Fruit fly (Drosophila melanogaster) whole organism, embryonic: Measurements from ENCODE around the gene CG9263.

ENCODE experiments used
- Antp ChIP-seq: fragments of 200-800 bp; sonication (Bioruptor generic); optimal IDR thresholded peaks from 3 replicates; lab custom pipeline; 2016; ENCODE audit warnings: missing biosample characterization, missing genetic modification characterization
- Asciz ChIP-seq: fragments of 200-800 bp; sonication (Bioruptor generic); optimal IDR thresholded peaks from 2 replicates; lab custom pipeline; 2017; ENCODE audit warnings: missing biosample characterization, mild to moderate bottlenecking, missing genetic modification characterization, missing genetic modification reagents
- BtbVII ChIP-seq: fragments of 200-800 bp; sonication (Bioruptor generic); optimal IDR thresholded peaks from 3 replicates; lab custom pipeline; 2017; ENCODE audit warnings: missing biosample characterization, mild to moderate bottlenecking, missing genetic modification characterization
- C15 ChIP-seq: fragments of 200-800 bp; sonication (Bioruptor generic); IDR thresholded peaks from 3 replicates; pipeline ENCODE4 v1.3.6; 2022; ENCODE audit warnings: missing biosample characterization, missing genetic modification characterization
- CG10462 ChIP-seq: fragments of 200-800 bp; sonication (Bioruptor generic); optimal IDR thresholded peaks from 2 replicates; lab custom pipeline; 2016; ENCODE audit warnings: missing biosample characterization, missing genetic modification characterization
- CG10543 ChIP-seq: fragments of 200-800 bp; sonication (Bioruptor generic); optimal IDR thresholded peaks from 3 replicates; lab custom pipeline; 2017; ENCODE audit warnings: missing biosample characterization, mild to moderate bottlenecking, missing genetic modification characterization, moderate library complexity
- CG10565 ChIP-seq: fragments of 200-800 bp; sonication (Bioruptor generic); optimal IDR thresholded peaks from 3 replicates; lab custom pipeline; 2016; ENCODE audit warnings: missing biosample characterization, mild to moderate bottlenecking, missing genetic modification characterization
- CG11247 ChIP-seq: fragments of 200-800 bp; sonication (Bioruptor generic); IDR thresholded peaks from 2 replicates; pipeline ENCODE4 v1.3.6; 2022; ENCODE audit warnings: missing biosample characterization, missing genetic modification characterization
- CG13287 ChIP-seq: fragments of 200-800 bp; sonication (Bioruptor generic); IDR thresholded peaks from 2 replicates; pipeline ENCODE4 v1.3.6; 2022; ENCODE audit warnings: missing biosample characterization, missing genetic modification characterization; ENCODE audit not compliant: partially characterized antibody
- CG14667 ChIP-seq: fragments of 200-800 bp; sonication (Bioruptor generic); IDR thresholded peaks from 2 replicates; pipeline ENCODE4 v1.3.6; 2022; ENCODE audit warnings: missing biosample characterization, missing genetic modification characterization
- CG15011 ChIP-seq: fragments of 200-800 bp; sonication (Bioruptor generic); optimal IDR thresholded peaks from 3 replicates; lab custom pipeline; 2018; ENCODE audit warnings: missing biosample characterization, mild to moderate bottlenecking, missing genetic modification characterization
- CG15479 ChIP-seq: fragments of 200-800 bp; sonication (Bioruptor generic); optimal IDR thresholded peaks from 3 replicates; lab custom pipeline; 2019; ENCODE audit warnings: missing biosample characterization, mild to moderate bottlenecking, missing genetic modification characterization, moderate library complexity
- CG17186 ChIP-seq: fragments of 200-800 bp; sonication (Bioruptor generic); optimal IDR thresholded peaks from 3 replicates; lab custom pipeline; 2017; ENCODE audit warnings: missing biosample characterization, missing genetic modification reagents, missing genetic modification characterization
- CG17802 ChIP-seq: fragments of 200-800 bp; sonication (Bioruptor generic); optimal IDR thresholded peaks from 2 replicates; lab custom pipeline; 2018; ENCODE audit warnings: missing biosample characterization, mild to moderate bottlenecking, missing genetic modification characterization, moderate library complexity
- CG18011 ChIP-seq: fragments of 200-800 bp; sonication (Bioruptor generic); optimal IDR thresholded peaks from 2 replicates; lab custom pipeline; 2017; ENCODE audit warnings: missing biosample characterization, missing genetic modification characterization, mild to moderate bottlenecking, moderate library complexity, missing genotype
- CG2202 ChIP-seq: fragments of 200-800 bp; sonication (Bioruptor generic); optimal IDR thresholded peaks from 2 replicates; lab custom pipeline; 2018; ENCODE audit warnings: missing biosample characterization, mild to moderate bottlenecking, missing genetic modification characterization
- CG2875 ChIP-seq: fragments of 200-800 bp; sonication (Bioruptor generic); optimal IDR thresholded peaks from 2 replicates; lab custom pipeline; 2017; ENCODE audit warnings: missing biosample characterization, mild to moderate bottlenecking, missing genetic modification characterization, missing genetic modification reagents
- CG30020 ChIP-seq: fragments of 200-800 bp; optimal IDR thresholded peaks from 2 replicates; lab custom pipeline; 2019; ENCODE audit warnings: missing biosample characterization, mild to moderate bottlenecking, missing genetic modification characterization, moderate library complexity
- CG30403 ChIP-seq: fragments of 200-800 bp; sonication (Bioruptor generic); optimal IDR thresholded peaks from 3 replicates; lab custom pipeline; 2016; ENCODE audit warnings: missing biosample characterization, missing genetic modification characterization
- CG31441 ChIP-seq: fragments of 200-800 bp; sonication (Bioruptor generic); IDR thresholded peaks from 2 replicates; pipeline ENCODE4 v1.3.6; 2022; ENCODE audit warnings: missing biosample characterization, missing genetic modification characterization
- CG34224 ChIP-seq: fragments of 200-800 bp; sonication (Bioruptor generic); IDR thresholded peaks from 3 replicates; pipeline ENCODE4 v1.3.6; 2022; ENCODE audit warnings: missing biosample characterization, missing genetic modification characterization; ENCODE audit not compliant: partially characterized antibody
- CG6175 ChIP-seq: fragments of 200-800 bp; sonication (Bioruptor generic); IDR thresholded peaks from 3 replicates; pipeline ENCODE4 v1.3.6; 2022; ENCODE audit warnings: missing biosample characterization, missing genetic modification characterization
- CG7745 ChIP-seq: fragments of 200-800 bp; sonication (Bioruptor generic); optimal IDR thresholded peaks from 2 replicates; lab custom pipeline; 2018; ENCODE audit warnings: missing biosample characterization, mild to moderate bottlenecking, missing genetic modification characterization, moderate library complexity
- CG8281 ChIP-seq: fragments of 200-800 bp; sonication (Bioruptor generic); optimal IDR thresholded peaks from 2 replicates; lab custom pipeline; 2018; ENCODE audit warnings: missing biosample characterization, mild to moderate bottlenecking, missing genetic modification characterization, moderate library complexity
- CG9215 ChIP-seq: fragments of 200-800 bp; sonication (Bioruptor generic); IDR thresholded peaks from 2 replicates; pipeline ENCODE4 v1.3.6; 2022; ENCODE audit warnings: missing biosample characterization, missing genetic modification characterization
- CG9876 ChIP-seq: fragments of 200-800 bp; sonication (Bioruptor generic); optimal IDR thresholded peaks from 2 replicates; lab custom pipeline; 2016; ENCODE audit warnings: missing biosample characterization, missing genetic modification characterization
- Doc2 ChIP-seq: fragments of 200-800 bp; sonication (Bioruptor generic); IDR thresholded peaks from 2 replicates; pipeline ENCODE4 v1.3.6; 2022; ENCODE audit warnings: missing biosample characterization, missing genetic modification characterization
- Dref ChIP-seq: fragments of 200-800 bp; sonication (Bioruptor generic); IDR thresholded peaks from 2 replicates; pipeline ENCODE4 v1.3.6; 2022; ENCODE audit warnings: missing biosample characterization, missing genetic modification characterization
- Hand ChIP-seq: fragments of 200-800 bp; sonication (Bioruptor generic); optimal IDR thresholded peaks from 2 replicates; lab custom pipeline; 2017; ENCODE audit warnings: mild to moderate bottlenecking, missing biosample characterization, missing genetic modification reagents, missing genetic modification characterization
- Hmr ChIP-seq: fragments of 200-800 bp; sonication (Bioruptor generic); optimal IDR thresholded peaks from 3 replicates; lab custom pipeline; 2017; ENCODE audit warnings: mild to moderate bottlenecking, missing biosample characterization, missing genetic modification reagents, missing genetic modification characterization
- Jarid2 ChIP-seq: fragments of 200-800 bp; sonication (Bioruptor generic); optimal IDR thresholded peaks from 3 replicates; lab custom pipeline; 2017; ENCODE audit warnings: mild to moderate bottlenecking, missing biosample characterization, missing genetic modification reagents, missing genetic modification characterization
- MESR4 ChIP-seq: fragments of 200-800 bp; sonication (Bioruptor generic); optimal IDR thresholded peaks from 2 replicates; lab custom pipeline; 2018; ENCODE audit warnings: missing biosample characterization, mild to moderate bottlenecking, missing genetic modification characterization, moderate library complexity
- Ravus ChIP-seq: fragments of 200-800 bp; sonication (Bioruptor generic); IDR thresholded peaks from 2 replicates; pipeline ENCODE4 v1.3.6; 2022; ENCODE audit warnings: missing biosample characterization, missing genetic modification characterization
- Six4 ChIP-seq: fragments of 200-800 bp; sonication (Bioruptor generic); optimal IDR thresholded peaks from 2 replicates; lab custom pipeline; 2016; ENCODE audit warnings: missing biosample characterization, missing genetic modification characterization
- Spps ChIP-seq: fragments of 200-800 bp; sonication (Bioruptor generic); optimal IDR thresholded peaks from 2 replicates; lab custom pipeline; 2018; ENCODE audit warnings: missing biosample characterization, mild to moderate bottlenecking, missing genetic modification characterization
- Vsx1 ChIP-seq: fragments of 200-800 bp; sonication (Bioruptor generic); optimal IDR thresholded peaks from 2 replicates; lab custom pipeline; 2017; ENCODE audit warnings: missing biosample characterization, mild to moderate bottlenecking, missing genetic modification characterization, missing genetic modification reagents
- ap ChIP-seq: fragments of 200-800 bp; sonication (Bioruptor generic); IDR thresholded peaks from 2 replicates; pipeline ENCODE4 v1.3.6; 2022; ENCODE audit warnings: missing biosample characterization, missing genetic modification characterization
- chif ChIP-seq, 2 experiments: fragments of 200-800 bp; sonication (Bioruptor generic); optimal IDR thresholded peaks; 3 replicates each; lab custom pipeline; 2016; ENCODE audit warnings: missing biosample characterization in 2 of 2, missing genetic modification characterization in 2 of 2
- ci ChIP-seq: fragments of 200-800 bp; sonication (Bioruptor generic); IDR thresholded peaks from 3 replicates; pipeline ENCODE4 v1.3.6; 2022; ENCODE audit warnings: missing biosample characterization, missing genetic modification characterization
- dan ChIP-seq: fragments of 200-800 bp; sonication (Bioruptor generic); IDR thresholded peaks from 2 replicates; pipeline ENCODE4 v1.3.6; 2022; ENCODE audit warnings: missing biosample characterization, missing genetic modification characterization
- ftz-f1 ChIP-seq: fragments of 200-800 bp; sonication (Bioruptor generic); optimal IDR thresholded peaks from 2 replicates; lab custom pipeline; 2016; ENCODE audit warnings: missing biosample characterization, missing genetic modification characterization
- ind ChIP-seq: fragments of 200-800 bp; sonication (Bioruptor generic); optimal IDR thresholded peaks from 3 replicates; lab custom pipeline; 2016; ENCODE audit warnings: missing biosample characterization, missing genetic modification characterization
- lbe ChIP-seq: fragments of 200-800 bp; sonication (Bioruptor generic); optimal IDR thresholded peaks from 2 replicates; lab custom pipeline; 2016; ENCODE audit warnings: missing biosample characterization, mild to moderate bottlenecking, missing genetic modification characterization
- pho ChIP-seq: fragments of 200-800 bp; sonication (Bioruptor generic); optimal IDR thresholded peaks from 2 replicates; lab custom pipeline; 2016; ENCODE audit warnings: missing biosample characterization, missing genetic modification characterization
- pnt ChIP-seq: fragments of 200-800 bp; sonication (Bioruptor generic); optimal IDR thresholded peaks from 3 replicates; lab custom pipeline; 2016; ENCODE audit warnings: missing biosample characterization, missing genetic modification characterization
- psq ChIP-seq: fragments of 200-800 bp; sonication (Bioruptor generic); optimal IDR thresholded peaks from 2 replicates; lab custom pipeline; 2017; ENCODE audit warnings: missing biosample characterization, missing genetic modification characterization
- pum ChIP-seq: fragments of 200-800 bp; sonication (Bioruptor generic); optimal IDR thresholded peaks from 2 replicates; lab custom pipeline; 2016; ENCODE audit warnings: missing biosample characterization, missing genetic modification characterization
- sc ChIP-seq, 3 experiments: fragments of >200 bp in 2 of 3; fragments of 200-800 bp in 1 of 3; sonication (Bioruptor generic) in 1 of 3; optimal IDR thresholded peaks; 2 replicates in 2 of 3; 3 replicates in 1 of 3; lab custom pipeline; 2017; ENCODE audit warnings: mild to moderate bottlenecking in 1 of 3, missing biosample characterization in 1 of 3, missing genetic modification characterization in 1 of 3, missing genetic modification reagents in 1 of 3
- sens ChIP-seq: fragments of 200-800 bp; sonication (Bioruptor generic); peaks from one replicate; lab custom pipeline; 2016; ENCODE audit warnings: missing biosample characterization, missing genetic modification characterization

Gene CG9263

DNA sequence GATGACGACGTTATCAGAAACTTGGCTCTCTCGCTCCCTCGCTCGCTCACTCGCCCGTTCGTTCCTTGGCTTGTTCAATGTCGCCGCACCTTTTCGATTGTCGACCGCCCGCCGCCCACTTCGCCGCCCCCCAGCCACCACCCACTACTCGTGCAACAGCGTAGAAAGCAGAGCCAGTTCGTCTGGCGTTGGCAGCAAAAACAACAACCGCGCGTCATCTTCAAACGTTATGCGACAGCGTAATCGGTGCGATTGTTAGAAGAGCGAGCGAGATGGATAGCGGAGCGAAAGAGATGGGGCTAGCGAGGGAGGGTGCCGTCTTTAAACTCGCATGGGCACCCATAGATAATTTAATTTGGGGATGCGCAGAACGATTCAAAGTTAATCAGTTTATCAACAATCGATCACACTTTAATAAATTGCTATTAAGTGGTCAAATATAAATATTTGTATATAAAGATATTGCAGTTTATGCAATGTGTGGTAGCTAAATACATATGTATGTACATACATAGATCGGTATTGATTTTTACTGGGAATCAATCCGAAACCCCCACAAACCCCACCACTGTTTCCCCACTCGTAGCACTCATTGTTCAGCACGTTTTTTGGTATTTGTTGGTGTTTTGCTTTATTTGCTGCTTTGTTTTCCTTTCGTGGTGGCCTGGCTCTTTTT lies 28.0 kb downstream of the CG9263 start (continued):
- TF ChIP-seq Dref (GFP tag; lab: Robert Waterston, UW), result no peak
- TF ChIP-seq CG30020 (tag; lab: Kevin White, UChicago), result no peak
- TF ChIP-seq lbe (GFP tag; lab: Kevin White, UChicago), result peak; percentile 21
- TF ChIP-seq CG9215 (GFP tag; lab: Robert Waterston, UW), result peak; percentile 62
- TF ChIP-seq CG2202 (tag; lab: Kevin White, UChicago), result no peak
- TF ChIP-seq CG34224 (GFP tag; lab: Robert Waterston, UW), result 0 out of 3 replicates have a peak, but pooled peaks have one; percentile 15
- no peak for TF ChIP-seq pnt
- no peak for TF ChIP-seq CG7745 (tag; lab: Kevin White, UChicago)
- TF ChIP-seq BtbVII (GFP tag; lab: Kevin White, UChicago), result peak; percentile 33
- peak; percentile 48; the same call in 1 of the 2 replicates for TF ChIP-seq ap (GFP tag; lab: Robert Waterston, UW)
- peak in 1 of 2 experiments; percentile 30 for TF ChIP-seq chif (GFP tag; optimal IDR thresholded peaks at IDR 0.05; lab: Kevin White, UChicago)
- peak; percentile 58 for TF ChIP-seq CG10543 (GFP tag; lab: Kevin White, UChicago)
- no peak for TF ChIP-seq ftz-f1 (GFP tag; lab: Kevin White, UChicago)
- TF ChIP-seq Hmr (GFP tag; lab: Kevin White, UChicago), result peak; percentile 80
- peak; percentile 30; the same call in 1 of the 3 replicates for TF ChIP-seq ci (GFP tag; lab: Robert Waterston, UW)
- TF ChIP-seq CG11247 (GFP tag; lab: Robert Waterston, UW), result peak; percentile 50; the same call in 1 of the 2 replicates
- TF ChIP-seq CG10462 (GFP tag; lab: Kevin White, UChicago), result no peak
- no peak for TF ChIP-seq CG8281 (tag; lab: Kevin White, UChicago)
- TF ChIP-seq CG31441 (GFP tag; lab: Robert Waterston, UW), result peak; percentile 49; the same call in 1 of the 2 replicates
- TF ChIP-seq Vsx1 (GFP tag; lab: Kevin White, UChicago), result peak; percentile 13
- no peak for TF ChIP-seq CG14667 (GFP tag; lab: Robert Waterston, UW)
- peak; percentile 73 for TF ChIP-seq CG30403 (GFP tag; lab: Kevin White, UChicago)
- no peak for TF ChIP-seq CG10565 (GFP tag; lab: Kevin White, UChicago)
- TF ChIP-seq CG15011, result no peak
- TF ChIP-seq CG17186, result no peak
- TF ChIP-seq CG13287 (GFP tag; lab: Robert Waterston, UW), result peak; percentile 45
- TF ChIP-seq sens (GFP tag; lab: Kevin White, UChicago), result no peak
- no peak for TF ChIP-seq pum (GFP tag; lab: Kevin White, UChicago)
- TF ChIP-seq CG2875, result peak; percentile 34
- no peak for TF ChIP-seq psq
- no peak for TF ChIP-seq dan (GFP tag; lab: Robert Waterston, UW)
- peak; percentile 53 for TF ChIP-seq CG15479 (GFP tag; lab: Kevin White, UChicago)
- no peak for TF ChIP-seq CG18011 (GFP tag; lab: Kevin White, UChicago)
- TF ChIP-seq CG6175 (GFP tag; lab: Robert Waterston, UW), result peak; percentile 99
- TF ChIP-seq MESR4 (GFP tag; lab: Kevin White, UChicago), result no peak
- TF ChIP-seq Ravus (GFP tag; lab: Robert Waterston, UW), result no peak; the same call in 1 of the 2 replicates
- TF ChIP-seq CG17802, result no peak
- no peak for TF ChIP-seq sc (optimal IDR thresholded peaks at IDR 0.05; lab: Kevin White, UChicago)
- no peak for TF ChIP-seq sc (GFP tag; optimal IDR thresholded peaks at IDR 0.05; lab: Kevin White, UChicago)
- no peak for TF ChIP-seq CG9876 (GFP tag; lab: Kevin White, UChicago)
- 0 out of 3 replicates have a peak, but pooled peaks have one; percentile 28 for TF ChIP-seq C15 (GFP tag; lab: Robert Waterston, UW)
- no peak for TF ChIP-seq Jarid2
- peak; percentile 56 for TF ChIP-seq ind (GFP tag; lab: Kevin White, UChicago)
- no peak for TF ChIP-seq Doc2 (GFP tag; lab: Robert Waterston, UW)
- peak; percentile 32 for TF ChIP-seq pho (GFP tag; lab: Kevin White, UChicago)
- TF ChIP-seq Asciz (GFP tag; lab: Kevin White, UChicago), result no peak
- TF ChIP-seq Six4 (GFP tag; lab: Kevin White, UChicago), result no peak
- peak; percentile 30 for TF ChIP-seq Hand (GFP tag; lab: Kevin White, UChicago)
- TF ChIP-seq Spps, result no peak
- TF ChIP-seq Antp (GFP tag; lab: Kevin White, UChicago), result no peak
